Fruit fly (Drosophila melanogaster) whole organism, embryonic: ENCODE data around the gene Tbcd.

Experiments used
- Antp ChIP-seq: fragments of 200-800 bp; sonication (Bioruptor generic); optimal IDR thresholded peaks from 3 replicates; lab custom pipeline; 2016; ENCODE audit warnings: missing biosample characterization, missing genetic modification characterization
- Asciz ChIP-seq: fragments of 200-800 bp; sonication (Bioruptor generic); optimal IDR thresholded peaks from 2 replicates; lab custom pipeline; 2017; ENCODE audit warnings: missing biosample characterization, mild to moderate bottlenecking, missing genetic modification characterization, missing genetic modification reagents
- Atf-2 ChIP-seq: fragments of 200-800 bp; sonication (Bioruptor generic); optimal IDR thresholded peaks from 2 replicates; lab custom pipeline; 2016; ENCODE audit warnings: missing biosample characterization, missing genetic modification characterization
- Bgb ChIP-seq: fragments of 200-800 bp; sonication (Bioruptor generic); IDR thresholded peaks from 2 replicates; pipeline ENCODE4 v1.3.6; 2022; ENCODE audit warnings: missing biosample characterization, missing genetic modification characterization; ENCODE audit not compliant: partially characterized antibody
- CG12659 ChIP-seq: fragments of 200-800 bp; sonication (Bioruptor generic); optimal IDR thresholded peaks from 3 replicates; lab custom pipeline; 2017; ENCODE audit warnings: mild to moderate bottlenecking, missing biosample characterization, missing genetic modification reagents, missing genetic modification characterization
- CG14710 ChIP-seq: fragments of 200-800 bp; sonication (Bioruptor generic); optimal IDR thresholded peaks from 3 replicates; lab custom pipeline; 2019; ENCODE audit warnings: missing biosample characterization, mild to moderate bottlenecking, missing genetic modification characterization, moderate library complexity
- CG16813 ChIP-seq: fragments of 200-800 bp; sonication (Bioruptor generic); IDR thresholded peaks from 3 replicates; pipeline ENCODE4 v1.3.6; 2022; ENCODE audit warnings: missing biosample characterization, missing genetic modification characterization; ENCODE audit not compliant: partially characterized antibody
- CG17802 ChIP-seq: fragments of 200-800 bp; sonication (Bioruptor generic); optimal IDR thresholded peaks from 2 replicates; lab custom pipeline; 2018; ENCODE audit warnings: missing biosample characterization, mild to moderate bottlenecking, missing genetic modification characterization, moderate library complexity
- CG31224 ChIP-seq: fragments of 200-800 bp; sonication (Bioruptor generic); IDR thresholded peaks from 2 replicates; pipeline ENCODE4 v1.3.6; 2022; ENCODE audit warnings: missing biosample characterization, missing genetic modification characterization
- CG32772 ChIP-seq: fragments of 200-800 bp; sonication (Bioruptor generic); IDR thresholded peaks from 2 replicates; pipeline ENCODE4 v1.3.6; 2022; ENCODE audit warnings: missing biosample characterization, missing genetic modification characterization
- CG33213 ChIP-seq: fragments of 200-800 bp; sonication (Bioruptor generic); optimal IDR thresholded peaks from 3 replicates; lab custom pipeline; 2016; ENCODE audit warnings: missing biosample characterization, missing genetic modification characterization
- CG3726 ChIP-seq: fragments of 200-800 bp; sonication (Bioruptor generic); IDR thresholded peaks from 3 replicates; pipeline ENCODE4, ENCODE4 v1.3.6; 2022; ENCODE audit warnings: missing biosample characterization, missing genetic modification characterization
- CG6254 ChIP-seq: fragments of 200-800 bp; sonication (Bioruptor generic); optimal IDR thresholded peaks from 3 replicates; lab custom pipeline; 2017; ENCODE audit warnings: mild to moderate bottlenecking, missing biosample characterization, missing genetic modification reagents, missing genetic modification characterization
- CG7357 ChIP-seq: fragments of 200-800 bp; sonication (Bioruptor generic); IDR thresholded peaks from 3 replicates; pipeline ENCODE4 v1.3.6; 2022; ENCODE audit warnings: missing biosample characterization, missing genetic modification characterization
- CG7839 ChIP-seq: fragments of 200-800 bp; sonication (Bioruptor generic); optimal IDR thresholded peaks from 3 replicates; lab custom pipeline; 2018; ENCODE audit warnings: missing biosample characterization, mild to moderate bottlenecking, missing genetic modification characterization, moderate library complexity
- CG7987 ChIP-seq: fragments of 200-800 bp; sonication (Bioruptor generic); optimal IDR thresholded peaks from 2 replicates; lab custom pipeline; 2018; ENCODE audit warnings: missing biosample characterization, mild to moderate bottlenecking, missing genetic modification characterization, moderate library complexity
- CG8765 ChIP-seq: fragments of 200-800 bp; sonication (Bioruptor generic); IDR thresholded peaks from 2 replicates; pipeline ENCODE4 v1.3.6; 2022; ENCODE audit warnings: missing biosample characterization, missing genetic modification characterization
- CrebB ChIP-seq: fragments of 200-800 bp; sonication (Bioruptor generic); optimal IDR thresholded peaks from 3 replicates; lab custom pipeline; 2018; ENCODE audit warnings: missing biosample characterization, mild to moderate bottlenecking, missing genetic modification characterization
- Dip2 ChIP-seq: fragments of 200-800 bp; sonication (Bioruptor generic); IDR thresholded peaks from 2 replicates; pipeline ENCODE4 v1.3.6; 2022; ENCODE audit warnings: missing biosample characterization, missing genetic modification characterization
- Dp ChIP-seq: fragments of 200-800 bp; sonication (Bioruptor generic); optimal IDR thresholded peaks from 2 replicates; lab custom pipeline; 2018; ENCODE audit warnings: missing biosample characterization, mild to moderate bottlenecking, missing genetic modification characterization, moderate library complexity
- Ets65A ChIP-seq: fragments of 200-800 bp; sonication (Bioruptor generic); peaks from one replicate; lab custom pipeline; 2016; ENCODE audit warnings: missing biosample characterization, missing genetic modification characterization
- Gug ChIP-seq: fragments of 200-800 bp; sonication (Bioruptor generic); IDR thresholded peaks from 4 replicates; pipeline ENCODE4 v1.3.6; 2022; ENCODE audit warnings: missing biosample characterization, missing genetic modification characterization
- HLHmδ ChIP-seq: fragments of 200-800 bp; sonication (Bioruptor generic); optimal IDR thresholded peaks from 2 replicates; lab custom pipeline; 2018; ENCODE audit warnings: missing biosample characterization, mild to moderate bottlenecking, missing genetic modification characterization, moderate library complexity
- Hsf ChIP-seq: fragments of 200-800 bp; sonication (Bioruptor generic); optimal IDR thresholded peaks from 3 replicates; lab custom pipeline; 2016; ENCODE audit warnings: missing biosample characterization, missing genetic modification characterization
- Lpt ChIP-seq: fragments of >200 bp; optimal IDR thresholded peaks from 2 replicates; lab custom pipeline; 2018; ENCODE audit warnings: missing biosample characterization, missing genetic modification characterization
- Mes4 ChIP-seq: fragments of 200-800 bp; sonication (Bioruptor generic); optimal IDR thresholded peaks from 2 replicates; lab custom pipeline; 2016; ENCODE audit warnings: missing biosample characterization, missing genetic modification characterization
- Nf-YA ChIP-seq: fragments of 200-800 bp; sonication (Bioruptor generic); IDR thresholded peaks from 2 replicates; pipeline ENCODE4 v1.3.6; 2022; ENCODE audit warnings: missing biosample characterization, missing genetic modification characterization
- Rfx ChIP-seq: fragments of 200-800 bp; sonication (Bioruptor generic); IDR thresholded peaks from 2 replicates; pipeline ENCODE4 v1.3.6; 2022; ENCODE audit warnings: missing biosample characterization, missing genetic modification characterization
- TFAM ChIP-seq: fragments of 200-800 bp; sonication (Bioruptor generic); optimal IDR thresholded peaks from 2 replicates; lab custom pipeline; 2017; ENCODE audit warnings: missing biosample characterization, missing genetic modification characterization, inconsistent platforms
- Xrp1 ChIP-seq: fragments of 200-800 bp; sonication (Bioruptor generic); IDR thresholded peaks from 2 replicates; pipeline ENCODE4 v1.3.6; 2022; ENCODE audit warnings: missing biosample characterization, missing genetic modification characterization
- az2 ChIP-seq: fragments of 200-800 bp; sonication (Bioruptor generic); optimal IDR thresholded peaks from 3 replicates; lab custom pipeline; 2016; ENCODE audit warnings: missing biosample characterization, missing genetic modification characterization
- bab2 ChIP-seq: fragments of 200-800 bp; sonication (Bioruptor generic); optimal IDR thresholded peaks from 2 replicates; lab custom pipeline; 2016; ENCODE audit warnings: missing biosample characterization, missing genetic modification characterization
- cg ChIP-seq: fragments of 200-800 bp; sonication (Bioruptor generic); optimal IDR thresholded peaks from 3 replicates; lab custom pipeline; 2019; ENCODE audit warnings: missing biosample characterization, mild to moderate bottlenecking, missing genetic modification characterization, moderate library complexity
- chif ChIP-seq, 2 experiments: fragments of 200-800 bp; sonication (Bioruptor generic); optimal IDR thresholded peaks; 3 replicates each; lab custom pipeline; 2016; ENCODE audit warnings: missing biosample characterization in 2 of 2, missing genetic modification characterization in 2 of 2
- cwo ChIP-seq: fragments of 200-800 bp; sonication (Bioruptor generic); optimal IDR thresholded peaks from 3 replicates; lab custom pipeline; 2017; ENCODE audit warnings: missing biosample characterization, missing genetic modification characterization, mild to moderate bottlenecking, moderate library complexity, missing genetic modification reagents
- fd64A ChIP-seq: fragments of 200-800 bp; sonication (Bioruptor generic); optimal IDR thresholded peaks from 3 replicates; lab custom pipeline; 2018; ENCODE audit warnings: missing biosample characterization, mild to moderate bottlenecking, missing genetic modification characterization
- gsb-n ChIP-seq: fragments of 200-800 bp; sonication (Bioruptor generic); optimal IDR thresholded peaks from 3 replicates; lab custom pipeline; 2018; ENCODE audit warnings: missing biosample characterization, mild to moderate bottlenecking, missing genetic modification characterization
- hkb ChIP-seq, 2 experiments: fragments of 200-800 bp in 1 of 2; fragments of >200 bp in 1 of 2; sonication (Bioruptor generic) in 1 of 2; IDR thresholded peaks in 1 of 2; optimal IDR thresholded peaks in 1 of 2; 2 replicates each; pipeline versions ENCODE4 v1.3.6 to Lab custom; 2017 to 2022; ENCODE audit warnings: missing biosample characterization in 1 of 2, missing genetic modification characterization in 1 of 2
- inv ChIP-seq: fragments of 200-800 bp; sonication (Bioruptor generic); IDR thresholded peaks from 2 replicates; pipeline ENCODE4 v1.3.6; 2022; ENCODE audit warnings: missing biosample characterization, missing genetic modification characterization; ENCODE audit not compliant: partially characterized antibody
- ken ChIP-seq: fragments of 200-800 bp; sonication (Bioruptor generic); IDR thresholded peaks from 3 replicates; pipeline ENCODE4 v1.3.6; 2022; ENCODE audit warnings: missing biosample characterization, missing genetic modification characterization
- knrl ChIP-seq: fragments of 200-800 bp; sonication (Bioruptor generic); IDR thresholded peaks from 3 replicates; pipeline ENCODE4 v1.3.6; 2022; ENCODE audit warnings: missing biosample characterization, missing genetic modification characterization; ENCODE audit not compliant: partially characterized antibody
- mirr ChIP-seq: fragments of 200-800 bp; sonication (Bioruptor generic); optimal IDR thresholded peaks from 3 replicates; lab custom pipeline; 2018; ENCODE audit warnings: missing biosample characterization, mild to moderate bottlenecking, missing genetic modification characterization
- org-1 ChIP-seq: fragments of 200-800 bp; sonication (Bioruptor generic); optimal IDR thresholded peaks from 2 replicates; lab custom pipeline; 2017; ENCODE audit warnings: missing biosample characterization, missing genetic modification characterization
- sc ChIP-seq, 3 experiments: fragments of >200 bp in 2 of 3; fragments of 200-800 bp in 1 of 3; sonication (Bioruptor generic) in 1 of 3; optimal IDR thresholded peaks; 2 replicates in 2 of 3; 3 replicates in 1 of 3; lab custom pipeline; 2017; ENCODE audit warnings: mild to moderate bottlenecking in 1 of 3, missing biosample characterization in 1 of 3, missing genetic modification characterization in 1 of 3, missing genetic modification reagents in 1 of 3
- scrt ChIP-seq: fragments of 200-800 bp; sonication (Bioruptor generic); optimal IDR thresholded peaks from 2 replicates; lab custom pipeline; 2018; ENCODE audit warnings: missing biosample characterization, mild to moderate bottlenecking, missing genetic modification characterization, moderate library complexity
- sim ChIP-seq: fragments of 200-800 bp; sonication (Bioruptor generic); IDR thresholded peaks from 2 replicates; pipeline ENCODE4 v1.3.6; 2022; ENCODE audit warnings: missing biosample characterization, missing genetic modification characterization
- sqz ChIP-seq: fragments of 200-800 bp; sonication (Bioruptor generic); optimal IDR thresholded peaks from 3 replicates; lab custom pipeline; 2018; ENCODE audit warnings: missing biosample characterization, mild to moderate bottlenecking, missing genetic modification characterization
- tll ChIP-seq, 2 experiments: fragments of 200-800 bp in 1 of 2; fragments of >200 bp in 1 of 2; sonication (Bioruptor generic) in 1 of 2; optimal IDR thresholded peaks; 2 replicates each; lab custom pipeline; 2017 to 2019; ENCODE audit warnings: missing biosample characterization in 2 of 2, missing genetic modification characterization in 2 of 2, mild to moderate bottlenecking in 1 of 2, moderate library complexity in 1 of 2

Tbcd gene

DNA sequence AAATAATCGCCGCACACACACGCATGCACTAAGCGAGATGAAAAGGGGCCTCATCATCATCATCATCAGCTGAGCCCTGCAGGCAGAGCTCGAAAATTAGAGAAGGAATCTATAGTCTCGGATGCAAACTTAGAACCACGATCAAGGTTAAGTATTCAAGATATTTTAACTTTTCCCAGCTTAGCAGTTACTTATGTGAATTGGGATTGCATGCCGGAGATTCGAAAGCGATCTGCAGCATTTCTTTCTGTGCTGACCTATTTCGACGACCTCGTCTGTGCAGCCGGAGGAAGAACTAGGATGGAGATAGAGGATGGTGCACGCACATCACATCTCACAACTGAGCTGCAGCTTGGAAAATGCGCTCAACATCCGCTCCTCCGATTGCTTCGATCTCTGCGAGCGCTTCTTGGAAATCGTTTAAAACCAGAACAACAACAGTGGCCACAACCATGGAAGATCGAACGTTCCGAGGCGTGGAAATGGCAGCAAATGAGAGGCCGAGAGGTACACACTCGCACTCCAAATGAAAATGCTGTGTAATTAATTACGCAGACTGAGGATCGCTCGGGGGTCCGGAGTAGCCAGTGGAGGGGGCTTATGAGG lies 35.5 kb downstream of the Tbcd start (continued):
- TF ChIP-seq CG7987 (GFP tag; lab: Kevin White, UChicago) = no peak
- peak; percentile 56; the same call in 2 of the 3 replicates for TF ChIP-seq CG3726 (GFP tag; lab: Robert Waterston, UW)
- TF ChIP-seq Mes4 (GFP tag; lab: Kevin White, UChicago) = peak; percentile 58
- no peak for TF ChIP-seq fd64A (GFP tag; lab: Kevin White, UChicago)
- TF ChIP-seq CG7357 (GFP tag; lab: Robert Waterston, UW) = peak; percentile 42; the same call in 1 of the 3 replicates
- peak; percentile 33 to 91 for TF ChIP-seq chif (GFP tag; optimal IDR thresholded peaks at IDR 0.05; lab: Kevin White, UChicago)
- no peak for TF ChIP-seq Dip2 (GFP tag; lab: Robert Waterston, UW)
- no peak for TF ChIP-seq Asciz
- peak; percentile 51 for TF ChIP-seq az2 (GFP tag; lab: Kevin White, UChicago)
- TF ChIP-seq sim (GFP tag; lab: Robert Waterston, UW) = peak; percentile 83
- TF ChIP-seq gsb-n (tag; lab: Kevin White, UChicago) = peak; percentile 78
- peak; percentile 75 for TF ChIP-seq org-1 (GFP tag; lab: Kevin White, UChicago)
- peak; percentile 91 for TF ChIP-seq CG8765 (GFP tag; lab: Robert Waterston, UW)
- peak; percentile 56 for TF ChIP-seq Atf-2 (GFP tag; lab: Kevin White, UChicago)
- no peak for TF ChIP-seq Rfx (GFP tag; lab: Robert Waterston, UW)
- TF ChIP-seq CG7839 = peak; percentile 67
- TF ChIP-seq CG14710 (tag; lab: Kevin White, UChicago) = peak; percentile 84
- TF ChIP-seq Xrp1 = peak; percentile 93
- TF ChIP-seq Gug = peak; percentile 63; the same call in 2 of the 4 replicates
- TF ChIP-seq HLHmδ = peak; percentile 51
- no peak for TF ChIP-seq Bgb (GFP tag; lab: Robert Waterston, UW)
- TF ChIP-seq CG12659 (GFP tag; lab: Kevin White, UChicago) = no peak
- 0 out of 3 replicates have a peak, but pooled peaks have one; percentile 36 for TF ChIP-seq ken (GFP tag; lab: Robert Waterston, UW)
- TF ChIP-seq sqz (GFP tag; lab: Kevin White, UChicago) = peak; percentile 36
- TF ChIP-seq cg (GFP tag; lab: Kevin White, UChicago) = no peak
- peak; percentile 95 for TF ChIP-seq Ets65A (GFP tag; lab: Kevin White, UChicago)
- TF ChIP-seq mirr (GFP tag; lab: Kevin White, UChicago) = no peak
- TF ChIP-seq CG6254 = peak; percentile 74
- no peak for TF ChIP-seq knrl
- TF ChIP-seq cwo (GFP tag; lab: Kevin White, UChicago) = no peak
- no peak for TF ChIP-seq CG16813
- TF ChIP-seq Lpt (GFP tag; lab: Kevin White, UChicago) = no peak
- no peak for TF ChIP-seq inv (GFP tag; lab: Robert Waterston, UW)
- no peak for TF ChIP-seq tll (GFP tag; optimal IDR thresholded peaks at IDR 0.05; lab: Kevin White, UChicago)
- TF ChIP-seq TFAM (GFP tag; lab: Kevin White, UChicago) = peak; percentile 23
- TF ChIP-seq CG33213 = peak; percentile 39
- TF ChIP-seq bab2 (GFP tag; lab: Kevin White, UChicago) = peak; percentile 58
- no peak for TF ChIP-seq CG31224
- 0 out of 2 replicates have a peak, but pooled peaks have one; percentile 26 for TF ChIP-seq Nf-YA (GFP tag; lab: Robert Waterston, UW)
- TF ChIP-seq CrebB (tag; lab: Kevin White, UChicago) = no peak
- TF ChIP-seq Hsf (GFP tag; lab: Kevin White, UChicago) = peak; percentile 64
- no peak for TF ChIP-seq Dp
- no peak for TF ChIP-seq hkb (optimal IDR thresholded peaks at IDR 0.05; lab: Kevin White, UChicago)
- TF ChIP-seq hkb (GFP tag; IDR thresholded peaks at IDR 0.05; lab: Robert Waterston, UW) = peak; percentile 62; the same call in 1 of the 2 replicates
- TF ChIP-seq Antp (GFP tag; lab: Kevin White, UChicago) = peak; percentile 66
- TF ChIP-seq sc (optimal IDR thresholded peaks at IDR 0.05; lab: Kevin White, UChicago) = no peak
- peak; percentile 52 for TF ChIP-seq sc (GFP tag; optimal IDR thresholded peaks at IDR 0.05; lab: Kevin White, UChicago)
- no peak for TF ChIP-seq CG17802 (tag; lab: Kevin White, UChicago)
- TF ChIP-seq scrt (GFP tag; lab: Kevin White, UChicago) = no peak
- TF ChIP-seq CG32772 (GFP tag; lab: Robert Waterston, UW) = peak; percentile 49; the same call in 1 of the 2 replicates
